Worm (Caenorhabditis elegans) whole organism, young adult: ENCODE results near the gene T05A7.3.

ENCODE experiments used
- C17E4.6 ChIP-seq: fragments of 200-800 bp; sonication (Bioruptor generic); IDR thresholded peaks from 2 replicates; pipeline ENCODE4 v1.3.6; 2022; ENCODE audit warnings: missing genetic modification reagents, missing genetic modification characterization, missing compliant biosample characterization
- Y53G8AR.9 ChIP-seq: fragments of 200-800 bp; sonication (Bioruptor generic); conservative IDR thresholded peaks from 2 replicates; pipeline ENCODE4 v1.3.6; 2022; ENCODE audit warnings: missing genetic modification reagents, missing genetic modification characterization, missing compliant biosample characterization
- Y95B8A.8 ChIP-seq: fragments of 200-800 bp; sonication (Bioruptor generic); IDR thresholded peaks from 2 replicates; pipeline ENCODE4 v1.3.6; 2022; ENCODE audit warnings: missing genetic modification reagents, missing genetic modification characterization, missing compliant biosample characterization
- attf-5 ChIP-seq: fragments of 200-800 bp; sonication (Bioruptor generic); optimal IDR thresholded peaks from 2 replicates; lab custom pipeline; 2018; ENCODE audit warnings: mild to moderate bottlenecking, missing genetic modification characterization, missing compliant biosample characterization
- cebp-1 ChIP-seq, 2 experiments: fragments of 200-800 bp in 1 of 2; sonication (Bioruptor generic) in 1 of 2; sonication (generic microtip) in 1 of 2; IDR thresholded peaks in 1 of 2; optimal IDR thresholded peaks in 1 of 2; 2 replicates each; pipeline versions ENCODE4 v1.3.6 to Lab custom; 2017 to 2022; ENCODE audit warnings: missing compliant biosample characterization in 2 of 2, missing genetic modification characterization in 2 of 2, mild to moderate bottlenecking in 1 of 2, missing genetic modification reagents in 1 of 2, moderate library complexity in 1 of 2
- dox-1 ChIP-seq: fragments of 200-800 bp; sonication (Bioruptor generic); IDR thresholded peaks from 2 replicates; pipeline ENCODE4 v1.3.6; 2022; ENCODE audit warnings: missing genetic modification reagents, missing genetic modification characterization, missing compliant biosample characterization
- let-607 ChIP-seq, 2 experiments: fragments of 200-800 bp in 1 of 2; sonication (Bioruptor generic) in 1 of 2; sonication (generic microtip) in 1 of 2; optimal IDR thresholded peaks; 2 replicates each; lab custom pipeline; 2016 to 2018; ENCODE audit warnings: mild to moderate bottlenecking in 2 of 2, missing compliant biosample characterization in 2 of 2, missing genetic modification characterization in 2 of 2, moderate library complexity in 2 of 2, missing genotype in 1 of 2
- madf-3 ChIP-seq: fragments of 200-800 bp; sonication (Bioruptor generic); IDR thresholded peaks from 2 replicates; pipeline ENCODE4 v1.3.6; 2022; ENCODE audit warnings: missing genetic modification reagents, missing genetic modification characterization, missing compliant biosample characterization
- nfya-1 ChIP-seq: sonication (generic microtip); optimal IDR thresholded peaks from 2 replicates; lab custom pipeline; 2017; ENCODE audit warnings: antibody characterized with exemption, missing compliant biosample characterization, missing genetic modification characterization, borderline replicate concordance; ENCODE audit not compliant: insufficient read depth
- nhr-80 ChIP-seq: sonication (generic microtip); optimal IDR thresholded peaks from 2 replicates; lab custom pipeline; 2016; ENCODE audit warnings: missing genetic modification characterization, missing compliant biosample characterization

T05A7.3 gene

DNA sequence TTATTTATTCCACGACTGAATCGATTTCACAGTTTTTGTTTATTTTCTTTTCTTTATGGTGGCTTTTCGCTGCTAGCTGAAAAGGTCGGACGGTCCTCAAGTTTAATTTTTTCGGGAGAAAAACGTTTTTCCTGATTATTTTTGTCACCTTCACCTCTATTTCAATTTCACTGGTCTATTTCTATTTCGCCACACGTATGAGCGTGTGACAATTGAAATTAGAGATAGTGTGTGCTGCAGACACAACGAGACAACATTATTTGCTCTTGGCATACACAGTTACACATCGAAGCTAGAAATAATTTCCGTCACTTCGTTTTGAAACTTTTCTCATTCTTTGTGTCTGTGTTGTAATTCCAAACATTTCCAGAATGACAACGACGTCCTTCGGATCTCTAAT, 40.1 kb downstream of the T05A7.3 start, which contains the start of gene F41C3.8:
Gene F41C3.8 (plus strand): TSS at position 371 of the 400 bp plus-strand sequence.
- TF ChIP-seq cebp-1 (GFP tag; IDR thresholded peaks at IDR 0.05; lab: Robert Waterston, UW) (0 out of 2 replicates have a peak, but pooled peaks have one; percentile 29), cebp-1 (tag; optimal IDR thresholded peaks at IDR 0.05; lab: Kevin White, UChicago) (peak; percentile 70), nfya-1 (tag; lab: Kevin White, UChicago) (no peak), Y53G8AR.9 (GFP tag; lab: Robert Waterston, UW) (no peak), dox-1 (GFP tag; lab: Robert Waterston, UW) (0 out of 2 replicates have a peak, but pooled peaks have one; percentile 24), madf-3 (GFP tag; lab: Robert Waterston, UW) (no peak), attf-5 (GFP tag; lab: Kevin White, UChicago) (peak; percentile 50), Y95B8A.8 (GFP tag; lab: Robert Waterston, UW) (no peak), C17E4.6 (no peak), let-607 (tag; optimal IDR thresholded peaks at IDR 0.05; lab: Kevin White, UChicago) (peak in 1 of 2 experiments; percentile 87), nhr-80 (tag; lab: Kevin White, UChicago) (peak; percentile 89)
